Worm (Caenorhabditis elegans) whole organism, early embryonic: ENCODE measurements around the gene M03F8.1.

Experiments used
- ceh-13 ChIP-seq: fragments of 200-800 bp; sonication (Bioruptor generic); optimal IDR thresholded peaks from 2 replicates; lab custom pipeline; 2018; ENCODE audit warnings: mild to moderate bottlenecking, missing genetic modification characterization, missing compliant biosample characterization
- flt-1 ChIP-seq: fragments of 200-800 bp; sonication (Bioruptor generic); IDR thresholded peaks from 2 replicates; pipeline ENCODE4 v1.3.6; 2022; ENCODE audit warnings: missing genetic modification characterization, missing compliant biosample characterization

DNA sequence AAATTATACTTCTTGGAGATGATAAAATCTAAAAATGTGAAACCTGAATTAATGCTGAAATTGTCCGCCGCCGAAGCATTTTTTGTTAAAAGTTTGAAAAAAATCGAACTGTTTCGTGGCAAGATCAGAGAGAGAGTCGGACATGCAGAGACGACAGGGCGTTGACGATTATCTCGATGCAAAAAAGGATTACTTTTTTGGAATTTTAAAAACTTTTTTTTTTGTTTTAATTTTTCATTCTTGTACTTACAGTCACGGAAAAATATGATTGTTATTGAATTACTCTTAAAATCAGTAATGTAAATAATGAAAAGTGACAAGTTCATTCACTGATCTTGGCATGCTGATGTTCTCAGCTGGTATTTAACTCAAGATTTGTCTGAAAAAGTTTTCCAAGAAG is 14.5 kb upstream of the M03F8.1 start, which contains the start of the genes M03F8.5 and M03F8.7:
- TF ChIP-seq flt-1 = no peak
- no peak for TF ChIP-seq ceh-13 (GFP tag; lab: Kevin White, UChicago)
